Fruit fly (Drosophila melanogaster) whole organism, embryonic: Measurements from ENCODE around the gene aos.
A peak's percentile ranks its signal among the peaks of the same experiment; 100 is the strongest.

Experiments used
- Bgb ChIP-seq: fragments of 200-800 bp; sonication (Bioruptor generic); IDR thresholded peaks from 2 replicates; pipeline ENCODE4 v1.3.6; 2022; ENCODE audit warnings: missing biosample characterization, missing genetic modification characterization; ENCODE audit not compliant: partially characterized antibody
- CG10431 ChIP-seq: fragments of 200-800 bp; sonication (Bioruptor generic); optimal IDR thresholded peaks from 3 replicates; lab custom pipeline; 2018; ENCODE audit warnings: missing biosample characterization, mild to moderate bottlenecking, missing genetic modification characterization
- CG10543 ChIP-seq: fragments of 200-800 bp; sonication (Bioruptor generic); optimal IDR thresholded peaks from 3 replicates; lab custom pipeline; 2017; ENCODE audit warnings: missing biosample characterization, mild to moderate bottlenecking, missing genetic modification characterization, moderate library complexity
- CG12104 ChIP-seq: fragments of 200-800 bp; sonication (Bioruptor generic); optimal IDR thresholded peaks from 3 replicates; lab custom pipeline; 2016; ENCODE audit warnings: missing biosample characterization, missing genetic modification characterization
- CG12236 ChIP-seq: fragments of 200-800 bp; sonication (Bioruptor generic); optimal IDR thresholded peaks from 2 replicates; lab custom pipeline; 2016; ENCODE audit warnings: missing biosample characterization, missing genetic modification characterization
- CG12744 ChIP-seq: fragments of 200-800 bp; sonication (Bioruptor generic); optimal IDR thresholded peaks from 2 replicates; lab custom pipeline; 2016; ENCODE audit warnings: missing biosample characterization, missing genetic modification characterization
- CG1647 ChIP-seq: fragments of 200-800 bp; sonication (Bioruptor generic); optimal IDR thresholded peaks from 3 replicates; lab custom pipeline; 2016; ENCODE audit warnings: missing biosample characterization, missing genetic modification characterization
- CG2116 ChIP-seq: fragments of 200-800 bp; sonication (Bioruptor generic); optimal IDR thresholded peaks from 3 replicates; lab custom pipeline; 2018; ENCODE audit warnings: missing biosample characterization, mild to moderate bottlenecking, missing genetic modification characterization
- CG2678 ChIP-seq: fragments of 200-800 bp; sonication (Bioruptor generic); optimal IDR thresholded peaks from 3 replicates; lab custom pipeline; 2019; ENCODE audit warnings: missing biosample characterization, mild to moderate bottlenecking, missing genetic modification characterization, moderate library complexity
- CG3407 ChIP-seq: fragments of 200-800 bp; sonication (Bioruptor generic); optimal IDR thresholded peaks from 2 replicates; lab custom pipeline; 2018; ENCODE audit warnings: missing biosample characterization, mild to moderate bottlenecking, missing genetic modification characterization
- CG3838 ChIP-seq: fragments of 200-800 bp; sonication (Bioruptor generic); optimal IDR thresholded peaks from 3 replicates; lab custom pipeline; 2016; ENCODE audit warnings: missing biosample characterization, missing genetic modification characterization
- CG4404 ChIP-seq: fragments of 200-800 bp; sonication (Bioruptor generic); IDR thresholded peaks from 2 replicates; pipeline ENCODE4 v1.3.6; 2022; ENCODE audit warnings: missing biosample characterization, missing genetic modification characterization
- CG4707 ChIP-seq: fragments of 200-800 bp; sonication (Bioruptor generic); optimal IDR thresholded peaks from 2 replicates; lab custom pipeline; 2018; ENCODE audit warnings: missing biosample characterization, mild to moderate bottlenecking, missing genetic modification characterization, moderate library complexity
- CG4854 ChIP-seq: fragments of 200-800 bp; sonication (Bioruptor generic); optimal IDR thresholded peaks from 2 replicates; lab custom pipeline; 2016; ENCODE audit warnings: missing biosample characterization, missing genetic modification characterization, inconsistent platforms
- CG7271 ChIP-seq: fragments of 200-800 bp; sonication (Bioruptor generic); optimal IDR thresholded peaks from 2 replicates; lab custom pipeline; 2018; ENCODE audit warnings: missing biosample characterization, mild to moderate bottlenecking, missing genetic modification characterization, moderate library complexity
- CG9609 ChIP-seq: fragments of 200-800 bp; sonication (Bioruptor generic); optimal IDR thresholded peaks from 3 replicates; lab custom pipeline; 2016; ENCODE audit warnings: missing biosample characterization, missing genetic modification characterization
- CG9817 ChIP-seq: fragments of 200-800 bp; sonication (Bioruptor generic); optimal IDR thresholded peaks from 2 replicates; lab custom pipeline; 2018; ENCODE audit warnings: missing biosample characterization, mild to moderate bottlenecking, missing genetic modification characterization, moderate library complexity
- Chrac-16 ChIP-seq: fragments of 200-800 bp; sonication (Bioruptor generic); optimal IDR thresholded peaks from 3 replicates; lab custom pipeline; 2016; ENCODE audit warnings: missing biosample characterization, missing genetic modification characterization
- Dip3 ChIP-seq: fragments of 200-800 bp; sonication (Bioruptor generic); optimal IDR thresholded peaks from 3 replicates; lab custom pipeline; 2016; ENCODE audit warnings: missing biosample characterization, missing genetic modification characterization
- Dll ChIP-seq: fragments of 200-800 bp; sonication (Bioruptor generic); IDR thresholded peaks from 4 replicates; pipeline ENCODE4 v1.3.6; 2022; ENCODE audit warnings: missing biosample characterization, missing genetic modification characterization; ENCODE audit not compliant: partially characterized antibody
- Dp ChIP-seq: fragments of 200-800 bp; sonication (Bioruptor generic); optimal IDR thresholded peaks from 2 replicates; lab custom pipeline; 2018; ENCODE audit warnings: missing biosample characterization, mild to moderate bottlenecking, missing genetic modification characterization, moderate library complexity
- HHEX ChIP-seq: fragments of 200-800 bp; sonication (Bioruptor generic); optimal IDR thresholded peaks from 3 replicates; lab custom pipeline; 2017; ENCODE audit warnings: missing biosample characterization, mild to moderate bottlenecking, missing genetic modification characterization, missing genetic modification reagents
- HmgZ ChIP-seq: fragments of 200-800 bp; sonication (Bioruptor generic); optimal IDR thresholded peaks from 2 replicates; lab custom pipeline; 2018; ENCODE audit warnings: missing biosample characterization, mild to moderate bottlenecking, missing genetic modification characterization
- Mad ChIP-seq: fragments of 200-800 bp; sonication (Bioruptor generic); optimal IDR thresholded peaks from 2 replicates; lab custom pipeline; 2016; ENCODE audit warnings: missing biosample characterization, missing genetic modification characterization
- NC2β ChIP-seq: fragments of 200-800 bp; sonication (Bioruptor generic); optimal IDR thresholded peaks from 2 replicates; lab custom pipeline; 2016; ENCODE audit warnings: missing biosample characterization, missing genetic modification characterization
- Oli ChIP-seq: fragments of 200-800 bp; sonication (Bioruptor generic); optimal IDR thresholded peaks from 2 replicates; lab custom pipeline; 2018; ENCODE audit warnings: missing biosample characterization, mild to moderate bottlenecking, missing genetic modification characterization, moderate library complexity
- Poxn ChIP-seq: fragments of 200-800 bp; sonication (Bioruptor generic); IDR thresholded peaks from 2 replicates; pipeline ENCODE4 v1.3.6; 2022; ENCODE audit warnings: missing biosample characterization, missing genetic modification characterization
- Side ChIP-seq: fragments of 200-800 bp; sonication (Bioruptor generic); optimal IDR thresholded peaks from 2 replicates; lab custom pipeline; 2016; ENCODE audit warnings: missing biosample characterization, missing genetic modification characterization
- TFAM ChIP-seq: fragments of 200-800 bp; sonication (Bioruptor generic); optimal IDR thresholded peaks from 2 replicates; lab custom pipeline; 2017; ENCODE audit warnings: missing biosample characterization, missing genetic modification characterization, inconsistent platforms
- abd-A ChIP-seq: fragments of 200-800 bp; sonication (Bioruptor generic); optimal IDR thresholded peaks from 3 replicates; lab custom pipeline; 2019; ENCODE audit warnings: missing biosample characterization, mild to moderate bottlenecking, missing genetic modification characterization, moderate library complexity
- chinmo ChIP-seq: fragments of 200-800 bp; sonication (Bioruptor generic); IDR thresholded peaks from 4 replicates; pipeline ENCODE4 v1.3.6; 2022; ENCODE audit warnings: missing biosample characterization, missing genetic modification characterization; ENCODE audit not compliant: partially characterized antibody
- chn ChIP-seq: fragments of 200-800 bp; sonication (Bioruptor generic); optimal IDR thresholded peaks from 2 replicates; lab custom pipeline; 2016; ENCODE audit warnings: missing biosample characterization, missing genetic modification characterization
- ci ChIP-seq: fragments of 200-800 bp; sonication (Bioruptor generic); IDR thresholded peaks from 3 replicates; pipeline ENCODE4 v1.3.6; 2022; ENCODE audit warnings: missing biosample characterization, missing genetic modification characterization
- crc ChIP-seq: fragments of 200-800 bp; sonication (Bioruptor generic); optimal IDR thresholded peaks from 2 replicates; lab custom pipeline; 2016; ENCODE audit warnings: missing biosample characterization, missing genetic modification characterization
- crp ChIP-seq, 2 experiments: fragments of 200-800 bp; sonication (Bioruptor generic); optimal IDR thresholded peaks; 2 replicates in 1 of 2; 3 replicates in 1 of 2; lab custom pipeline; 2017; ENCODE audit warnings: missing biosample characterization in 2 of 2, missing genetic modification characterization in 2 of 2, mild to moderate bottlenecking in 1 of 2, moderate library complexity in 1 of 2
- dmrt99B ChIP-seq: fragments of 200-800 bp; sonication (Bioruptor generic); optimal IDR thresholded peaks from 2 replicates; lab custom pipeline; 2018; ENCODE audit warnings: missing biosample characterization, mild to moderate bottlenecking, missing genetic modification characterization, moderate library complexity
- eyg ChIP-seq: fragments of 200-800 bp; sonication (Bioruptor generic); optimal IDR thresholded peaks from 3 replicates; lab custom pipeline; 2016; ENCODE audit warnings: missing biosample characterization, missing genetic modification characterization
- fd3F ChIP-seq: fragments of 200-800 bp; sonication (Bioruptor generic); optimal IDR thresholded peaks from 2 replicates; lab custom pipeline; 2018; ENCODE audit warnings: missing biosample characterization, mild to moderate bottlenecking, missing genetic modification characterization, moderate library complexity
- fu2 ChIP-seq: fragments of 200-800 bp; sonication (Bioruptor generic); optimal IDR thresholded peaks from 2 replicates; lab custom pipeline; 2016; ENCODE audit warnings: missing biosample characterization, missing genetic modification characterization
- hkb ChIP-seq, 2 experiments: fragments of 200-800 bp in 1 of 2; fragments of >200 bp in 1 of 2; sonication (Bioruptor generic) in 1 of 2; IDR thresholded peaks in 1 of 2; optimal IDR thresholded peaks in 1 of 2; 2 replicates each; pipeline versions ENCODE4 v1.3.6 to Lab custom; 2017 to 2022; ENCODE audit warnings: missing biosample characterization in 1 of 2, missing genetic modification characterization in 1 of 2
- mam ChIP-seq: fragments of 200-800 bp; sonication (Bioruptor generic); optimal IDR thresholded peaks from 3 replicates; lab custom pipeline; 2016; ENCODE audit warnings: missing biosample characterization, missing genetic modification characterization
- nerfin-2 ChIP-seq: fragments of 200-800 bp; sonication (Bioruptor generic); IDR thresholded peaks from 2 replicates; pipeline ENCODE4 v1.3.6; 2022; ENCODE audit warnings: missing biosample characterization, missing genetic modification characterization; ENCODE audit not compliant: partially characterized antibody
- nmo ChIP-seq: fragments of 200-800 bp; sonication (Bioruptor generic); optimal IDR thresholded peaks from 2 replicates; lab custom pipeline; 2018; ENCODE audit warnings: missing biosample characterization, mild to moderate bottlenecking, missing genetic modification characterization, moderate library complexity
- prd ChIP-seq, 3 experiments: fragments of >200 bp in 2 of 3; fragments of 200-800 bp in 1 of 3; sonication (Bioruptor generic) in 1 of 3; optimal IDR thresholded peaks in 2 of 3; IDR thresholded peaks in 1 of 3; 2 replicates in 2 of 3; 3 replicates in 1 of 3; pipeline versions ENCODE4 v1.3.6 to Lab custom; 2017 to 2022; ENCODE audit warnings: missing biosample characterization in 1 of 3, missing genetic modification characterization in 1 of 3
- repo ChIP-seq: fragments of 200-800 bp; sonication (Bioruptor generic); optimal IDR thresholded peaks from 2 replicates; lab custom pipeline; 2016; ENCODE audit warnings: missing biosample characterization, missing genetic modification characterization
- sens ChIP-seq: fragments of 200-800 bp; sonication (Bioruptor generic); peaks from one replicate; lab custom pipeline; 2016; ENCODE audit warnings: missing biosample characterization, missing genetic modification characterization
- sens-2 ChIP-seq: fragments of 200-800 bp; sonication (Bioruptor generic); IDR thresholded peaks from 2 replicates; pipeline ENCODE4 v1.3.6; 2022; ENCODE audit warnings: missing biosample characterization, missing genetic modification characterization
- tll ChIP-seq, 2 experiments: fragments of 200-800 bp in 1 of 2; fragments of >200 bp in 1 of 2; sonication (Bioruptor generic) in 1 of 2; optimal IDR thresholded peaks; 2 replicates each; lab custom pipeline; 2017 to 2019; ENCODE audit warnings: missing biosample characterization in 2 of 2, missing genetic modification characterization in 2 of 2, mild to moderate bottlenecking in 1 of 2, moderate library complexity in 1 of 2
- tup ChIP-seq: fragments of 200-800 bp; sonication (Bioruptor generic); optimal IDR thresholded peaks from 2 replicates; lab custom pipeline; 2016; ENCODE audit warnings: missing biosample characterization, mild to moderate bottlenecking, missing genetic modification characterization, moderate library complexity
- z ChIP-seq: fragments of 200-800 bp; sonication (Bioruptor generic); IDR thresholded peaks from 3 replicates; pipeline ENCODE4 v1.3.6; 2022; ENCODE audit warnings: missing biosample characterization, missing genetic modification characterization

aos gene

DNA sequence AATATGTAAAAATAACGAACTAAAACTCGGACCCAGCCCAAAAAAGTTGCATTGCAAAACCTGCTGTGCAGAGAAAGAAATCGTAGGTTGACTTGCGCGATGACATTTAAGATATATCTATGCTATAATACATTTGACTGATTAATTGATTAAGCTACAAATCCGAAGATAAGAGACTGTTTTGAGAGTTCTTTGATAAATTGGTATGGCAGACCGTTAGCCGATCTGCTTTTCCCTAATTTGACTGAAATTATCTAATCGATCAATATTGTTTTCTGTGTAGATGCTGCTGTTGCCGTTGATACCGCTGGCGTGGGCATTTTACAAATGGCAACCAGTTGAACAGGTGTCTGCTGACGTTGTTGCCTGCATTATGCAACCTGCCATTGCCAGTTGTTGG lies 1.3 kb downstream of the aos start (continued):
- no peak for TF ChIP-seq prd (optimal IDR thresholded peaks at IDR 0.05; lab: Kevin White, UChicago)
- peak; percentile 41; the same call in 2 of the 3 replicates for TF ChIP-seq prd (GFP tag; IDR thresholded peaks at IDR 0.05; lab: Robert Waterston, UW)
- no peak for TF ChIP-seq repo
- no peak for TF ChIP-seq abd-A
- peak; percentile 40; the same call in 1 of the 3 replicates for TF ChIP-seq ci (GFP tag; lab: Robert Waterston, UW)
- TF ChIP-seq nmo (GFP tag; lab: Kevin White, UChicago), result peak; percentile 16
- TF ChIP-seq Mad (GFP tag; lab: Kevin White, UChicago), result no peak
- no peak for TF ChIP-seq hkb (optimal IDR thresholded peaks at IDR 0.05; lab: Kevin White, UChicago)
- peak; percentile 58 for TF ChIP-seq hkb (GFP tag; IDR thresholded peaks at IDR 0.05; lab: Robert Waterston, UW)
- TF ChIP-seq CG9609 (GFP tag; lab: Kevin White, UChicago), result no peak
- TF ChIP-seq mam (GFP tag; lab: Kevin White, UChicago), result no peak
- TF ChIP-seq TFAM (GFP tag; lab: Kevin White, UChicago), result no peak
- no peak for TF ChIP-seq crp (GFP tag; optimal IDR thresholded peaks at IDR 0.05; lab: Kevin White, UChicago)
- TF ChIP-seq CG3838 (GFP tag; lab: Kevin White, UChicago), result no peak
- peak; percentile 80 for TF ChIP-seq dmrt99B (tag; lab: Kevin White, UChicago)
- TF ChIP-seq CG10543 (GFP tag; lab: Kevin White, UChicago), result no peak
- TF ChIP-seq tup (GFP tag; lab: Kevin White, UChicago), result no peak
- no peak for TF ChIP-seq chinmo (GFP tag; lab: Robert Waterston, UW)
- TF ChIP-seq CG4404 (GFP tag; lab: Robert Waterston, UW), result no peak
- no peak for TF ChIP-seq CG7271 (tag; lab: Kevin White, UChicago)
- no peak for TF ChIP-seq CG9817
- TF ChIP-seq fu2 (GFP tag; lab: Kevin White, UChicago), result no peak
- TF ChIP-seq tll (GFP tag; optimal IDR thresholded peaks at IDR 0.05; lab: Kevin White, UChicago), result no peak
- no peak for TF ChIP-seq CG4854 (GFP tag; lab: Kevin White, UChicago)
- no peak for TF ChIP-seq CG3407
- TF ChIP-seq nerfin-2 (GFP tag; lab: Robert Waterston, UW), result no peak
- no peak for TF ChIP-seq Poxn
- no peak for TF ChIP-seq CG2116
- TF ChIP-seq CG12236, result no peak
- TF ChIP-seq CG12104, result no peak
- TF ChIP-seq crc (GFP tag; lab: Kevin White, UChicago), result no peak
- TF ChIP-seq CG4707 (GFP tag; lab: Kevin White, UChicago), result no peak
- no peak for TF ChIP-seq CG10431 (GFP tag; lab: Kevin White, UChicago)
- TF ChIP-seq Bgb (GFP tag; lab: Robert Waterston, UW), result no peak
- TF ChIP-seq CG1647 (GFP tag; lab: Kevin White, UChicago), result no peak
- no peak for TF ChIP-seq Side (GFP tag; lab: Kevin White, UChicago)
- no peak for TF ChIP-seq Dp (GFP tag; lab: Kevin White, UChicago)
- no peak for TF ChIP-seq eyg (GFP tag; lab: Kevin White, UChicago)
- peak; percentile 63 for TF ChIP-seq Oli (tag; lab: Kevin White, UChicago)
- no peak for TF ChIP-seq chn
- TF ChIP-seq HmgZ (tag; lab: Kevin White, UChicago), result no peak
- no peak for TF ChIP-seq Dll (GFP tag; lab: Robert Waterston, UW)
- no peak for TF ChIP-seq Dip3 (GFP tag; lab: Kevin White, UChicago)
- TF ChIP-seq Chrac-16 (GFP tag; lab: Kevin White, UChicago), result no peak
- peak; percentile 52 for TF ChIP-seq sens
- TF ChIP-seq fd3F (GFP tag; lab: Kevin White, UChicago), result no peak
- no peak for TF ChIP-seq HHEX (GFP tag; lab: Kevin White, UChicago)
- no peak for TF ChIP-seq CG12744 (GFP tag; lab: Kevin White, UChicago)
- TF ChIP-seq CG2678, result peak; percentile 46
- no peak for TF ChIP-seq sens-2 (GFP tag; lab: Robert Waterston, UW)
- TF ChIP-seq z (GFP tag; lab: Robert Waterston, UW), result no peak
- no peak for TF ChIP-seq NC2β
